Worm (Caenorhabditis elegans) whole organism, midembryonic: ENCODE data around the gene T25F10.4.

Source experiments
- T22C8.4 ChIP-seq: fragments of 200-800 bp; sonication (Bioruptor generic); IDR thresholded peaks from 2 replicates; pipeline ENCODE4 v1.3.6; 2022; ENCODE audit warnings: missing genetic modification characterization, missing compliant biosample characterization
- cog-1 ChIP-seq: sonication (generic microtip); optimal IDR thresholded peaks from 2 replicates; lab custom pipeline; 2016; ENCODE audit warnings: missing genetic modification characterization, missing compliant biosample characterization
- flt-1 ChIP-seq: fragments of 200-800 bp; sonication (Bioruptor generic); IDR thresholded peaks from 2 replicates; pipeline ENCODE4 v1.3.6; 2022; ENCODE audit warnings: missing genetic modification characterization, missing compliant biosample characterization
- klf-2 ChIP-seq: fragments of 200-800 bp; sonication (Bioruptor generic); conservative IDR thresholded peaks from 2 replicates; pipeline ENCODE4 v1.3.6; 2022; ENCODE audit warnings: missing genetic modification reagents, missing genetic modification characterization, missing compliant biosample characterization
- med-1 ChIP-seq: sonication (generic microtip); optimal IDR thresholded peaks from 2 replicates; lab custom pipeline; 2017; ENCODE audit warnings: missing genetic modification characterization, mild to moderate bottlenecking, missing compliant biosample characterization, antibody characterized with exemption, missing genetic modification reagents; ENCODE audit not compliant: insufficient read depth
- ref-1 ChIP-seq: fragments of 200-800 bp; sonication (Bioruptor generic); conservative IDR thresholded peaks from 2 replicates; pipeline ENCODE4 v1.3.6; 2022; ENCODE audit warnings: missing genetic modification reagents, missing genetic modification characterization, missing compliant biosample characterization
- tab-1 ChIP-seq: fragments of 200-800 bp; sonication (Bioruptor generic); IDR thresholded peaks from 2 replicates; pipeline ENCODE4 v1.3.6; 2022; ENCODE audit warnings: missing genetic modification characterization, missing compliant biosample characterization
- ztf-23 ChIP-seq: fragments of 200-800 bp; sonication (Bioruptor generic); IDR thresholded peaks from 2 replicates; pipeline ENCODE4 v1.3.6; 2022; ENCODE audit warnings: missing genetic modification reagents, missing genetic modification characterization, missing compliant biosample characterization
- ztf-29 ChIP-seq: fragments of 200-800 bp; sonication (Bioruptor generic); IDR thresholded peaks from 2 replicates; pipeline ENCODE4 v1.3.6; 2022; ENCODE audit warnings: missing genetic modification reagents, missing genetic modification characterization, missing compliant biosample characterization

The T25F10.4 gene

DNA sequence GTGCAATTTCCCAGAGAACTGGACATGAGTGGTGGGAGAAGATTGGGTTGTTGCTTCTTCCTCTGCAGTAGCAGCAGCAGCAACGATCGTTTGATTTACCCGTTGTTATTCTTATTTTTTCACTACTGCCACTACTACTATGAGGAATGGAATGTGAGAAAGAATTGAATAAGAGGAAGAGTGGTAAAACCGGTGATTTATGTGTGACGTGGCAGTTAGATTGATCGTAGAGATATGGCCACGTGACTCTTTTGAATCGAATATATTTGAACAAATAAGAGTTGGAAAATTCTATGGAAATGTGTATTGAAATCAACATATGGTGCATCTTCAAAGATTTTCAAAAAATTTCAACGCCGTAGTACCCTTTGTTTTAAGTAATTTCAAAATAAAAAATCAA is 34.0 kb upstream of the T25F10.4 start:
- no peak for TF ChIP-seq ztf-23 (GFP tag; lab: Robert Waterston, UW)
- TF ChIP-seq med-1, result no peak
- TF ChIP-seq tab-1 (GFP tag; lab: Robert Waterston, UW), result no peak
- TF ChIP-seq ref-1 (GFP tag; lab: Robert Waterston, UW), result no peak
- TF ChIP-seq T22C8.4 (GFP tag; lab: Robert Waterston, UW), result no peak
- no peak for TF ChIP-seq klf-2 (GFP tag; lab: Robert Waterston, UW)
- TF ChIP-seq flt-1 (GFP tag; lab: Robert Waterston, UW), result no peak
- no peak for TF ChIP-seq cog-1 (tag; lab: Kevin White, UChicago)

DNA sequence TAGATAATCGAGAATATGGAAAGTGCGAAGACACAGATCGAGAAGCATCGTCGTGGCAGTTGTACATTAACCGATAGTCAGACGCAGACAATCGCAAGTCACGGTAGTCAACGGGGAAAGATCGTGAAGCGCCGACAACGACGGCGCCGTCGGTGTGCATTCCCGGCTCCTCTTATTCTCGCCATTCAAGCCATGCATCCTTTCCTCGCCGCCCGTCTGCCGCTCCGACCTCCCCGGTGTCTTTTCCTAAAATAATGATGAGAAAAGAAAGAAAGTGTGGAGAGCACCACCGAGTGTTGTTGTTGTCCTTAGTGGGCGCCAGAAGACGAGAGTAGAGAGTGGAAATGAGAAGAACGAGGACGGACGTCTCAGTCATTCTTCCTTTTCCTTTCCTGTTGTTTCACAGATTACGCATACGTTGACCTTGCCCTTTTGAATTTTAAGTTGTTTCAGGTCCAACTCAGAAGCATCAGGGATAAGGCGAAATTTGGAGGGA is 31.5 kb upstream of the T25F10.4 start, which contains the start of gene ZC404.1:
Gene ZC404.1 (plus strand): TSS at position 446 of the 496 bp plus-strand sequence.
- TF ChIP-seq flt-1 (GFP tag; lab: Robert Waterston, UW), result no peak
- no peak for TF ChIP-seq ztf-23 (GFP tag; lab: Robert Waterston, UW)
- no peak for TF ChIP-seq T22C8.4 (GFP tag; lab: Robert Waterston, UW)
- TF ChIP-seq med-1, result no peak
- TF ChIP-seq cog-1 (tag; lab: Kevin White, UChicago), result no peak
- TF ChIP-seq tab-1 (GFP tag; lab: Robert Waterston, UW), result no peak
- no peak for TF ChIP-seq ztf-29 (GFP tag; lab: Robert Waterston, UW)
- TF ChIP-seq klf-2 (GFP tag; lab: Robert Waterston, UW), result no peak
- TF ChIP-seq ref-1 (GFP tag; lab: Robert Waterston, UW), result no peak

DNA sequence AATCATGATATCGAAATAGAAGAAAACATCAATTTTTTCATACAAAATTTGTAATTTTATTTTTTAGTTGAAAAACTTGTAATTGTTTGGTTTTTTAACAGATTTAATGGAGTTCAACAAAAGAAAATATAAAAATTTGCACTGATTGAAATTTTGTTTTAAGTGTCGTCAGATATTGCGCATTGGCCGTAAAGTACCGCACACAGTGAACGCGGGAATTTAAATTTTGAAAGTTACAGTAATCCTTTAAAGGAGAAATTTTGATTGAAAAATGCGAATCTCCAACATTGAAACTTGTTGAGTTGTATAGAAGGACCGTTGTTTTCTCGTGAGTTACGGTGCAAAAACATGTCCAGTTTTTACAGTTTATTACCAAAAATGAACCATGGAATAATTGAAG is 30.7 kb upstream of the T25F10.4 start:
- no peak for TF ChIP-seq tab-1 (GFP tag; lab: Robert Waterston, UW)

DNA sequence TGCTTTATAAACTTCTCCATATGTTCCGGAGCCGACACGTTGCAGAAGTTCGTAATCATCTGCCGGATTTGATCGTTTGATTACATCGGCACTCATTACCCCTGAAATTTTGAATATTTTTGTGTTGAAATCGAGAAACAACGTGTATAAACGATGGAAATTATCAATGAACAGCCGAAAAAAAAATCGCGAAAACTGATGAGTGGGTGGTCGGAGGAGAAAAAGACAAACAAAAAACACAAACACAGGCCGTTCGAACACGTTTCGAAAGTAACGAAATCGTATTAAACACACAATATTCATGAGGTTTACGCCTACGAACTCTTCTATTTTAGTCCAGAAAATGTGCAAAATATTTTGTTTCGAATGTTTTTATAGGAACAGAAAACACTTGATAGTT is 30.3 kb upstream of the T25F10.4 start, which contains the start of gene gck-2:
Gene gck-2 (minus strand): TSS at position 101 of the 400 bp plus-strand sequence.
- no peak for TF ChIP-seq tab-1 (GFP tag; lab: Robert Waterston, UW)
- TF ChIP-seq med-1, result no peak
- no peak for TF ChIP-seq cog-1 (tag; lab: Kevin White, UChicago)
- no peak for TF ChIP-seq T22C8.4 (GFP tag; lab: Robert Waterston, UW)
- TF ChIP-seq ref-1 (GFP tag; lab: Robert Waterston, UW), result no peak

DNA sequence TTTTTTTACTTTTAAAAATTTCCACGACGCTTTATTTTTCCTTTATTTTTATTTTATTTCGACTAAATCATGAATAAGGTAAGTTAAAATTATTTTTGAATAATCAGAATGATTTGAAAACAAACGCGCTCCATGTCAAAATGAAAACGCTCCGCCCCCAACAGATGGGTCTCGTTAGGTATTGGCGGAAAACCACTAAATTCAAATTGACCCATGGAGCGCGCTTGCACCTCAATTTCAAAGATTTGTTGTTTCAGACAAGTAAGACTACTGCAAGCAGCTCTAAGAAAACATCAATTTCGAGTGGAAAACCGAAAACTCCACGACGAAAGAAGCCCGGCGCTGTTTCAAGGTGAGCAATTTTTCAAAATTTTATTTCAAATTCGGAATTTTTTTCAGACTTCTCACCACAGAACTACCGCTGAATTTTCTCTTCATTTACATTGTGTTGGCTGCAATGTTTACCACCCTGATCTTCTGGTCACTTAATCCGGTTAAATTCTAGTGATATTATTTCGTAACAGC is 25.7 kb upstream of the T25F10.4 start, which contains the start of gene ZC404.2:
Gene ZC404.2 (plus strand): TSS at position 47 of the 525 bp plus-strand sequence.
- no peak for TF ChIP-seq ztf-23 (GFP tag; lab: Robert Waterston, UW)

DNA sequence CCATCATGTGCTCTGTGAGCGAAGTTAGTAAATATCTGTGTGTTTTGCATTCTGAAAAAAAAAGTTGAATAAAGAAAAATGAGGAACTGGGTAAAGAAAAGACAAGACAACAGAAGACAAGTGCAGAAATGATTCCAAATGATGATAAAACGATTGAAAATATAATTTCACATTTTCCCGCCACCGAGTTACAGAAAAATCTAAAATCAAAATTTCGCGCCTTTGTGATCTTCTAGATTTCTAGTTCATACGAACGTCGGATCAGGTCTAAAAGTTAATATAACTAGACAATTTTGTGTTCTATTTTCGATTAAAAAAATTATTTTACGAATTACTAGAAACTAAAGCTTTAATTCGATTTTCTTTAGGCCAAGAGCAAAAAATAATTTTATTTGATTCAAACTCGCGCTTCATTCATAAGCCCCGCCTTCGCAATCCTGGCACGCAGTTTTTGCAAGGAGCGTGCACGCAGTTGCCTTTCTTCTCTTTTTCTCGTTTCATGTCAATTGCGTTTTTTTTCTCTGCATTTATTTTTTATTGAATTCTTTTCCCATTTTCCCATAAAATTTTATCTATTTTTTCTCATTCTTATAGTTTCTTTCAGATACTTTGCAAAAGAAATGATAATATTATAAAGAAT is 22.7 kb upstream of the T25F10.4 start, which contains the start of the genes spn-4 and spe-39:
Gene spn-4 (minus strand): TSS at position 51 of the 640 bp plus-strand sequence.
Gene spe-39 (plus strand): TSS at position 599 of the 640 bp plus-strand sequence.
- TF ChIP-seq klf-2 (GFP tag; lab: Robert Waterston, UW), result 0 out of 2 replicates have a peak, but pooled peaks have one; percentile 50
- TF ChIP-seq med-1, result peak; percentile 72
- no peak for TF ChIP-seq ref-1 (GFP tag; lab: Robert Waterston, UW)
- TF ChIP-seq T22C8.4 (GFP tag; lab: Robert Waterston, UW), result no peak
- TF ChIP-seq tab-1 (GFP tag; lab: Robert Waterston, UW), result peak; percentile 66; the same call in 1 of the 2 replicates
- TF ChIP-seq ztf-29 (GFP tag; lab: Robert Waterston, UW), result peak; percentile 48; the same call in 1 of the 2 replicates
- no peak for TF ChIP-seq cog-1 (tag; lab: Kevin White, UChicago)
- TF ChIP-seq ztf-23 (GFP tag; lab: Robert Waterston, UW), result peak; percentile 51; the same call in 1 of the 2 replicates
- peak; percentile 62 for TF ChIP-seq flt-1 (GFP tag; lab: Robert Waterston, UW)

DNA sequence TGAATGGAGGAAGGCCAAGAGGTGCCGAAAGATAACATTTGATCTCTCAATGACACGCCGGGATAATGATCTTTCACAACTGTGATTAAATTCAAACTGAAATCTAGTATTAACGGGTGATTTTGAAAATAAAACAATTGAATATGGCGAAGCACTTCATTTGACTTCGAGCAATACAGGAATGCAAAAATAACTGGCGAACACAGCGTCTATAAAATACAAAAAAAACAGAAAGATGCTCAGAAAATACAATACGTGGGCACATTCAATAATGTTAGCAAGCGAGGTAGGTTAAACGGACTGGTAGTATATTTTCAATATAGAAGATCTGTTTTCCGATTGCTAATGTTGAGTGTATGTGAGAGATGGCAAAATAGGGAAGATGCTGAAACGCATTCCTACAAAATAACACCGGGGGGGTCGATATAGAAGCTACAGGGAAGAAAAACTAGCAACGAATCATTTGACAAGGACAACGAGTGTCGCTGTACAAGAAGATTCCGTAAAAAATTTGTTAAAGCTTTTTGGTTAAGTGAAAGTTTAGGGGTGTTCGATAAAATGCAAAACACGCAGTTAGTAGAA is 20.9 kb upstream of the T25F10.4 start:
- TF ChIP-seq med-1, result no peak

DNA sequence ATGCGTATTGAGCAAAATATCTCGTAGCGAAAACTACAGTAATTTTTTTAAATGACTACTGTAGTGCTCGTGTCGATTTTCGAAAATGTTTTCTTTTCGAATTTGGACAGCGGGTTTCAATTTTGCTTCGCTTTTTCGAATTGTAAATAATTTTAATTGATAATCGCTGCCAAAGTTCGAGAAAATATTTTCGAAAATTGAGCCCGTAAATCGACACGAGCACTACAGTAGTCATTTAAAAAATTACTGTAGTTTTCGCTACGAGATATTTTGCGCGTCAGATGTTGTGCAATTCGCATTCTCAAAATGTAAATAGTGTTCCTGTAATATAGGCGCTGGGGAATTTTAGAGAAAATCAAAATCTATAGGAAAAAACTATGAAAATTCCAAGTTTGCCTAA is 20.0 kb upstream of the T25F10.4 start:
- TF ChIP-seq flt-1 (GFP tag; lab: Robert Waterston, UW) (no peak), tab-1 (GFP tag; lab: Robert Waterston, UW) (no peak), T22C8.4 (GFP tag; lab: Robert Waterston, UW) (no peak), ztf-23 (GFP tag; lab: Robert Waterston, UW) (no peak), med-1 (no peak), ref-1 (GFP tag; lab: Robert Waterston, UW) (no peak), ztf-29 (GFP tag; lab: Robert Waterston, UW) (no peak), klf-2 (GFP tag; lab: Robert Waterston, UW) (no peak), cog-1 (tag; lab: Kevin White, UChicago) (no peak)

DNA sequence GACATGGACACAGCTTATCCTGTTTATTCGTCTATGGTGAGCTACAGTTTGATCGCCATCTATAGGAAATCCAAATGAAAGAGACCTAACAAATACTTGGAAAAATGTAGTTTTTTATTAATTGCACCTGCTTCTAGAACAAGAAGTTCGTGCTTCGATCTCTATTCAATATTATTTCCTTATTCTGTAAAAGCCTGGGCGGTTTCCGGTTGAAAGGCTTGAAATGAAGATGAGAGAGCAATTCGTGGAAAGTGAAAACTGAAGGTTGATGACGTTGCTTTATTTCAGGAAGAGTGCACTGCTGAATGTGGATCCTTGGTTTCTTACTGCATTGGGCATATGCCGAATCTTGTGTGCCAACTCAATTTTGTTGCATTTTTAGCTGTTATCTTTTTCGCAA is 18.4 kb upstream of the T25F10.4 start:
- TF ChIP-seq klf-2 (GFP tag; lab: Robert Waterston, UW) (no peak), tab-1 (GFP tag; lab: Robert Waterston, UW) (no peak), med-1 (no peak), ztf-29 (GFP tag; lab: Robert Waterston, UW) (no peak), ref-1 (GFP tag; lab: Robert Waterston, UW) (no peak), ztf-23 (GFP tag; lab: Robert Waterston, UW) (no peak), cog-1 (tag; lab: Kevin White, UChicago) (no peak), T22C8.4 (GFP tag; lab: Robert Waterston, UW) (no peak), flt-1 (GFP tag; lab: Robert Waterston, UW) (no peak)
